Worm (Caenorhabditis elegans): ENCODE measurements around the gene pigk-1.
A peak's percentile ranks its signal among the peaks of the same experiment; 100 is the strongest.

The pigk-1 gene

DNA sequence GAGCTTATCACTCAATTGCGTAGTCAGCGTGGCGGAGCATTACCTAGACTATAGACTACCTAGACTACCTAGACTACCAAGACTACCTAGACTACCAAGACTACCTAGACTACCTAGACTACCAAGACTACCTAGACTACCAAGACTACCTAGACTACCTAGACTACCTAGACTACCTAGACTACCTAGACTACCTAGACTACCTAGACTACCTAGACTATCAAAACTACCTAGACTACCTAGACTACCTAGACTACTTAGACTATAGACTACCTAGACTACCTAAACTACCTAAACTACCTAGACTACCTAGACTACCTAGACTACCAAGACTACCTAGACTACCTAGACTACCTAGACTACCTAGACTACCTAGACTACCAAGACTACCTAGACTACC, 38.9 kb downstream of the pigk-1 start:
- peak; percentile 57 for TF ChIP-seq lir-3 (tag; optimal IDR thresholded peaks at IDR 0.05; ENCODE audit: poor library complexity)
- TF ChIP-seq rnt-1 (tag; optimal IDR thresholded peaks at IDR 0.05) = peak; percentile 71
- peak; percentile 68 for TF ChIP-seq nhr-237 (tag; optimal IDR thresholded peaks at IDR 0.05)

DNA sequence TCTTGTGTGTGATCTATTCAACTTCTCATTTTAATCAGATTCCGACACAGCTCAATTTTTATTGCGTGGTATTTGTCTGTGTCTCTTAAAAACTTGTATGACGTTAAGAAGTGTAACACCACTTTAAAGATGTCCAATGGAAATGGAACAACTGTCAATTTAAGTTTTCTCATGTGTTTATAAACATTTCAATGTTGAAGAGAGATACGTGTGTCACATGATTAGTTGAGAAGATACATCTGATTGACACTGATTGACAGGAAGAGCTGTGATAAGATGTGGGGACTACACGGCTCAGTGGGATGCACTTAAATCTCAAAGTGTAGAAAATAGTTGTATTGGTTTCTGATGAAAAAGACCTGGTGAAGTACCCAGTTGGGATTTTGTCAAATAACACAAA, 41.5 kb downstream of the pigk-1 start:
- TF ChIP-seq nhr-28 (tag; optimal IDR thresholded peaks at IDR 0.05) (no peak), nhr-85 (tag) (peak; percentile 39), lin-13 (GFP tag; optimal IDR thresholded peaks at IDR 0.05) (peak; percentile 46), unc-130 (tag; optimal IDR thresholded peaks at IDR 0.05) (peak; percentile 42), hpl-2 (GFP tag; optimal IDR thresholded peaks at IDR 0.05) (no peak), nhr-47 (tag; optimal IDR thresholded peaks at IDR 0.05) (peak; percentile 53), lin-39 (tag; optimal IDR thresholded peaks at IDR 0.05) (peak; percentile 96), F16B12.6 (tag; optimal IDR thresholded peaks at IDR 0.05) (no peak), tbx-2 (tag; optimal IDR thresholded peaks at IDR 0.05) (peak; percentile 57), swsn-7 (tag; optimal IDR thresholded peaks at IDR 0.05) (peak; percentile 51), mep-1 (tag; optimal IDR thresholded peaks at IDR 0.05) (peak; percentile 8), snu-23 (GFP tag; optimal IDR thresholded peaks at IDR 0.05) (peak; percentile 64), Y116A8C.19 (tag; optimal IDR thresholded peaks at IDR 0.05; ENCODE audit: borderline replicate concordance) (no peak), lir-3 (tag; optimal IDR thresholded peaks at IDR 0.05; ENCODE audit: poor library complexity) (peak; percentile 60), sup-37 (GFP tag; optimal IDR thresholded peaks at IDR 0.05) (no peak), dpl-1 (GFP tag; optimal IDR thresholded peaks at IDR 0.05) (peak in 1 of 3 experiments; percentile 3), egl-13 (tag; optimal IDR thresholded peaks at IDR 0.05) (no peak), elt-3 (tag; optimal IDR thresholded peaks at IDR 0.05) (no peak), nhr-11 (tag; optimal IDR thresholded peaks at IDR 0.05) (peak; percentile 83), ces-1 (GFP tag; optimal IDR thresholded peaks at IDR 0.05) (no peak), unc-62 (GFP tag; optimal IDR thresholded peaks at IDR 0.05) (peak; percentile 61), lsy-2 (tag; optimal IDR thresholded peaks at IDR 0.05) (peak; percentile 78 to 87), nhr-19 (GFP tag; conservative IDR thresholded peaks at IDR 0.05) (peak; percentile 88), lin-14 (GFP tag; optimal IDR thresholded peaks at IDR 0.05) (peak; percentile 90), nhr-20 (tag; optimal IDR thresholded peaks at IDR 0.05) (peak; percentile 66), mdl-1 (tag; optimal IDR thresholded peaks at IDR 0.05) (peak in 1 of 2 experiments; percentile 0), ztf-4 (tag; optimal IDR thresholded peaks at IDR 0.05) (peak; percentile 69), C16A3.4 (tag; optimal IDR thresholded peaks at IDR 0.05) (peak; percentile 27), nhr-71 (tag; optimal IDR thresholded peaks at IDR 0.05) (peak; percentile 96), mab-9 (GFP tag; IDR thresholded peaks at IDR 0.05) (no peak), lin-15B (tag; optimal IDR thresholded peaks at IDR 0.05) (no peak), tlp-1 (tag; optimal IDR thresholded peaks at IDR 0.05) (no peak), unc-98 (GFP tag; IDR thresholded peaks at IDR 0.05) (peak; percentile 44; the same call in 1 of the 2 replicates), xbp-1 (tag; optimal IDR thresholded peaks at IDR 0.05) (peak; percentile 35), rnt-1 (tag; optimal IDR thresholded peaks at IDR 0.05) (peak; percentile 82), C04F5.9 (tag; optimal IDR thresholded peaks at IDR 0.05) (peak; percentile 18), fos-1 (tag; optimal IDR thresholded peaks at IDR 0.05) (peak; percentile 33), efl-1 (optimal IDR thresholded peaks at IDR 0.05) (peak; percentile 15 to 44), efl-1 (GFP tag; optimal IDR thresholded peaks at IDR 0.05 in 1 of 2) (peak in 1 of 2 experiments; percentile 65)

DNA sequence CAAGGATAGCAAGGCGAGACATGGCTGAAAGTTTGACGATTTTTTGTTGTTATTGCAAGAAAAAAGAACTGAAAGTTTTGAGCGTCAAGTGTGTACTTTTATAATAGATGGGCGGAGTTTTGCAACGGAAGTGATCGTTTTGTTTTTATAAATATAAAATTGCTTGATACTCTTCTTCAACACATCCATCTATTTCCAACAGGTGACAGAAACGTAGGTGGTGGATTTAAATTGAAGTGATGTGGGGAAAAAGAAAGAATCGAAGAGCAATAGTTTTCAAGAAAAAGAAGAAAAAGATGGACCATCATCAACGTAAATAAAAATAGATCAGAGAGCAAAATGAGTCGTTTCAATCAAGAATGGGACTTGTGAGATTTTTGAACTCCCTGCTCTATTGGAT, 42.8 kb downstream of the pigk-1 start, which contains the start of gene ttr-17:
TSS of gene ttr-17 (minus strand) at position 24 of the 400 bp plus-strand sequence.
- TF ChIP-seq nhr-90 (tag; optimal IDR thresholded peaks at IDR 0.05; ENCODE audit: poor library complexity) = no peak
- TF ChIP-seq C34B4.2 (tag; optimal IDR thresholded peaks at IDR 0.05) = no peak
- TF ChIP-seq nhr-28 (tag; optimal IDR thresholded peaks at IDR 0.05) = no peak
- no peak for TF ChIP-seq pqm-1 (tag; optimal IDR thresholded peaks at IDR 0.05)
- no peak for TF ChIP-seq egl-13 (tag; optimal IDR thresholded peaks at IDR 0.05)
- peak; percentile 53 for TF ChIP-seq lin-14 (GFP tag; optimal IDR thresholded peaks at IDR 0.05)
- TF ChIP-seq lin-39 (tag; optimal IDR thresholded peaks at IDR 0.05) = peak; percentile 50
- TF ChIP-seq ceh-8 (GFP tag; optimal IDR thresholded peaks at IDR 0.05) = no peak
- TF ChIP-seq aly-2 (tag; optimal IDR thresholded peaks at IDR 0.05) = no peak
- TF ChIP-seq ceh-90 (tag; optimal IDR thresholded peaks at IDR 0.05) = no peak
- no peak for TF ChIP-seq vab-15 (tag; optimal IDR thresholded peaks at IDR 0.05)
- peak; percentile 55 for TF ChIP-seq rnt-1 (tag; optimal IDR thresholded peaks at IDR 0.05)
- peak; percentile 17 for TF ChIP-seq snu-23 (GFP tag; optimal IDR thresholded peaks at IDR 0.05)
- peak; percentile 12 to 45 for TF ChIP-seq lsy-2 (tag; optimal IDR thresholded peaks at IDR 0.05)
- peak; percentile 36 for TF ChIP-seq nhr-19 (GFP tag; conservative IDR thresholded peaks at IDR 0.05)
- TF ChIP-seq nhr-71 (tag; optimal IDR thresholded peaks at IDR 0.05) = peak; percentile 58
- no peak for TF ChIP-seq nhr-12 (tag; optimal IDR thresholded peaks at IDR 0.05)

Data from whole organism, L1 larva.